Worm (Caenorhabditis elegans) whole organism, mixed stage, embryonic: ENCODE results near the gene C04H5.7.

ENCODE experiments used
- M03D4.4 ChIP-seq: sonication (generic microtip); optimal IDR thresholded peaks from 2 replicates; lab custom pipeline; 2017; ENCODE audit warnings: mild to moderate bottlenecking, missing genetic modification characterization, missing compliant biosample characterization
- bed-3 ChIP-seq: fragments of 200-800 bp; sonication (Bioruptor generic); optimal IDR thresholded peaks from 3 replicates; lab custom pipeline; 2018; ENCODE audit warnings: mild to moderate bottlenecking, missing genetic modification characterization, moderate library complexity, missing compliant biosample characterization
- blmp-1 ChIP-seq: fragments of 150-350 bp; optimal IDR thresholded peaks from 2 replicates; lab custom pipeline; 2014; ENCODE audit warnings: missing biosample characterization, missing genetic modification characterization
- ceh-39 ChIP-seq: fragments of 150-350 bp; optimal IDR thresholded peaks from 2 replicates; lab custom pipeline; 2014; ENCODE audit warnings: missing biosample characterization, missing genetic modification characterization
- ceh-43 ChIP-seq: fragments of 200-800 bp; sonication (Bioruptor generic); optimal IDR thresholded peaks from 2 replicates; lab custom pipeline; 2018; ENCODE audit warnings: mild to moderate bottlenecking, missing genetic modification characterization, moderate library complexity, missing compliant biosample characterization
- ceh-83 ChIP-seq: fragments of 200-800 bp; sonication (Bioruptor generic); optimal IDR thresholded peaks from 2 replicates; lab custom pipeline; 2018; ENCODE audit warnings: mild to moderate bottlenecking, missing genetic modification characterization, missing compliant biosample characterization
- ces-1 ChIP-seq: fragments of 150-350 bp; optimal IDR thresholded peaks from 2 replicates; lab custom pipeline; 2014; ENCODE audit warnings: missing biosample characterization, missing genetic modification reagents, missing genetic modification characterization
- cnd-1 ChIP-seq: fragments of 200-800 bp; sonication (Bioruptor generic); optimal IDR thresholded peaks from 2 replicates; lab custom pipeline; 2018; ENCODE audit warnings: mild to moderate bottlenecking, missing genetic modification characterization, missing compliant biosample characterization
- drap-1 ChIP-seq: fragments of 200-800 bp; sonication (Bioruptor generic); optimal IDR thresholded peaks from 3 replicates; lab custom pipeline; 2018; ENCODE audit warnings: mild to moderate bottlenecking, missing genetic modification characterization, missing compliant biosample characterization
- elt-3 ChIP-seq: fragments of 150-350 bp; optimal IDR thresholded peaks from 2 replicates; lab custom pipeline; 2014; ENCODE audit warnings: missing biosample characterization, missing genetic modification characterization
- flh-1 ChIP-seq: fragments of 200-800 bp; sonication (Bioruptor generic); optimal IDR thresholded peaks from 2 replicates; lab custom pipeline; 2018; ENCODE audit warnings: mild to moderate bottlenecking, missing genetic modification characterization, moderate library complexity, missing compliant biosample characterization
- ham-2 ChIP-seq: fragments of 200-800 bp; sonication (Bioruptor generic); optimal IDR thresholded peaks from 2 replicates; lab custom pipeline; 2018; ENCODE audit warnings: mild to moderate bottlenecking, missing genetic modification characterization, missing compliant biosample characterization
- hlh-1 ChIP-seq: fragments of 150-350 bp; optimal IDR thresholded peaks from 2 replicates; lab custom pipeline; 2014; ENCODE audit warnings: missing biosample characterization, missing genetic modification reagents, missing genetic modification characterization
- lin-13 ChIP-seq: fragments of 150-350 bp; optimal IDR thresholded peaks from 2 replicates; lab custom pipeline; 2014; ENCODE audit warnings: missing biosample characterization, missing genetic modification characterization
- lin-32 ChIP-seq: fragments of 200-800 bp; sonication (Bioruptor generic); optimal IDR thresholded peaks from 2 replicates; lab custom pipeline; 2018; ENCODE audit warnings: mild to moderate bottlenecking, missing genetic modification characterization, missing compliant biosample characterization
- lsy-2 ChIP-seq: fragments of 150-350 bp; optimal IDR thresholded peaks from 2 replicates; lab custom pipeline; 2014; ENCODE audit warnings: missing biosample characterization, missing genetic modification characterization
- mab-5 ChIP-seq: fragments of 150-350 bp; optimal IDR thresholded peaks from 2 replicates; lab custom pipeline; 2014; ENCODE audit warnings: missing biosample characterization, missing genetic modification characterization
- mep-1 ChIP-seq: fragments of 150-350 bp; optimal IDR thresholded peaks from 2 replicates; lab custom pipeline; 2017; ENCODE audit warnings: missing biosample characterization, missing genetic modification reagents, missing genetic modification characterization, inconsistent platforms
- nhr-12 ChIP-seq: fragments of 150-350 bp; optimal IDR thresholded peaks from 2 replicates; lab custom pipeline; 2014; ENCODE audit warnings: missing biosample characterization, missing genetic modification characterization
- nhr-2 ChIP-seq: fragments of 150-350 bp; optimal IDR thresholded peaks from 2 replicates; lab custom pipeline; 2014; ENCODE audit warnings: missing biosample characterization, missing genetic modification characterization
- nhr-237 ChIP-seq: fragments of 150-350 bp; optimal IDR thresholded peaks from 2 replicates; lab custom pipeline; 2014; ENCODE audit warnings: missing biosample characterization, missing genetic modification characterization
- nhr-28 ChIP-seq: fragments of 150-350 bp; optimal IDR thresholded peaks from 2 replicates; lab custom pipeline; 2014; ENCODE audit warnings: missing biosample characterization, missing genetic modification characterization
- nhr-76 ChIP-seq: sonication (generic microtip); optimal IDR thresholded peaks from 2 replicates; lab custom pipeline; 2017; ENCODE audit warnings: missing biosample characterization, missing genetic modification characterization
- pha-4 ChIP-seq: fragments of 150-350 bp; optimal IDR thresholded peaks from 2 replicates; lab custom pipeline; 2018; ENCODE audit warnings: missing biosample characterization, missing genetic modification reagents, missing genetic modification characterization
- sem-2 ChIP-seq: fragments of 200-800 bp; sonication (Bioruptor generic); optimal IDR thresholded peaks from 2 replicates; lab custom pipeline; 2018; ENCODE audit warnings: mild to moderate bottlenecking, missing genetic modification characterization, missing compliant biosample characterization
- snpc-4 ChIP-seq: fragments of 150-350 bp; optimal IDR thresholded peaks from 2 replicates; lab custom pipeline; 2014; ENCODE audit warnings: missing biosample characterization, missing genetic modification characterization
- sptf-1 ChIP-seq: sonication (generic microtip); optimal IDR thresholded peaks from 2 replicates; lab custom pipeline; 2017; ENCODE audit warnings: mild to moderate bottlenecking, missing genetic modification characterization, moderate library complexity, missing compliant biosample characterization
- tbx-8 ChIP-seq: fragments of 200-800 bp; sonication (Bioruptor generic); optimal IDR thresholded peaks from 2 replicates; lab custom pipeline; 2018; ENCODE audit warnings: mild to moderate bottlenecking, missing genetic modification characterization, moderate library complexity, missing compliant biosample characterization
- unc-39 ChIP-seq: fragments of 150-350 bp; optimal IDR thresholded peaks from 2 replicates; lab custom pipeline; 2014; ENCODE audit warnings: missing biosample characterization, missing genetic modification characterization
- unc-62 ChIP-seq: fragments of 150-350 bp; optimal IDR thresholded peaks from 2 replicates; lab custom pipeline; 2014; ENCODE audit warnings: missing biosample characterization, missing genetic modification reagents, missing genetic modification characterization
- zip-8 ChIP-seq: fragments of 150-350 bp; optimal IDR thresholded peaks from 2 replicates; lab custom pipeline; 2014; ENCODE audit warnings: missing biosample characterization, missing genetic modification characterization
- ztf-11 ChIP-seq: fragments of 150-350 bp; optimal IDR thresholded peaks from 2 replicates; lab custom pipeline; 2014; ENCODE audit warnings: missing biosample characterization, missing genetic modification characterization

Gene C04H5.7

DNA sequence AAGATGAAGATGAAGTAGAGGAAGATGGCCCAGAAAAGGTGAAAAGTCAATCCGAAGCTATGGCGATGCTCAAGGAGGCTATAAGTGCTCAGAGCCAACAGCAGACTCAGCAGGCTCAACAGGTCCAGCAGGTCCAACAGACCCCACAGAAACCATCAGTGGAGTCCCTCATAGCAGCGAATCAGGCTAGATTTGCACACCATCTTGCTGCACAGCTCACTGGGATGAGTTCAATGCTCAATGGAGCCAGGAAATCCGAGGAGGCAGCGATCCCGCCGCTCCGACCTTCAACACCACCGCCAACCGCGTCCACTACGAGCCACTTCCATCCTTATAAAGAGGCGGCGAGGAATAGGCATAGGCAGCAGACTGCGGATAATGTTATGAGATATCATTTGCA lies 37.0 kb downstream of the C04H5.7 start:
- TF ChIP-seq ceh-43 (no peak), cnd-1 (tag; lab: Kevin White, UChicago) (no peak), flh-1 (GFP tag; lab: Kevin White, UChicago) (no peak), hlh-1 (no peak), mep-1 (tag; lab: Kevin White, UChicago) (no peak), lin-13 (tag; lab: Kevin White, UChicago) (no peak), M03D4.4 (tag; lab: Kevin White, UChicago) (no peak), ces-1 (GFP tag; lab: Kevin White, UChicago) (no peak), sptf-1 (tag; lab: Kevin White, UChicago) (no peak), elt-3 (tag; lab: Kevin White, UChicago) (no peak), ztf-11 (tag; lab: Kevin White, UChicago) (no peak), drap-1 (GFP tag; lab: Kevin White, UChicago) (no peak)

DNA sequence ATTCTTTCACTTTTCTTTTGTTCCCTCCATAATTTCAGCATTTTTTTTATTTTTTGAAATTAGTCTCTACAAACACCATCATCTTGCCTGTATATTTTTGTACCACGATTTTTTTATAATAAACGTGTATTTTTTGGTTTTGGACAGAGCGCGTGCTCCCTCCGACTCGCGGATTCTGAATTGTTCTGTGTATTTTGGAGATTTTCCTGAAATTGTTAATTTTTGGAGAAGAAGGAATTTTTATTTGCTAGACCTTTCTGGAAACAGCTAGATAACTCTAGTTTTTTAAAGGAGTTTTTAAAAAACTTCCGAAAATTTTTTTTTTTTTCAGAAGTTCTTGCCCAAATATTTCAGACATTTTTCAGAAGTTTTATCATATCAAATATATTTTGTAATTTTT lies 38.7 kb downstream of the C04H5.7 start, which contains the start of gene C01G12.13:
Gene C01G12.13 (plus strand): TSS at position 301 of the 400 bp plus-strand sequence.
- TF ChIP-seq pha-4 (tag; lab: Kevin White, UChicago): no peak
- no peak for TF ChIP-seq blmp-1 (tag; lab: Kevin White, UChicago)
- TF ChIP-seq, all 35 proteins: peak for 0

DNA sequence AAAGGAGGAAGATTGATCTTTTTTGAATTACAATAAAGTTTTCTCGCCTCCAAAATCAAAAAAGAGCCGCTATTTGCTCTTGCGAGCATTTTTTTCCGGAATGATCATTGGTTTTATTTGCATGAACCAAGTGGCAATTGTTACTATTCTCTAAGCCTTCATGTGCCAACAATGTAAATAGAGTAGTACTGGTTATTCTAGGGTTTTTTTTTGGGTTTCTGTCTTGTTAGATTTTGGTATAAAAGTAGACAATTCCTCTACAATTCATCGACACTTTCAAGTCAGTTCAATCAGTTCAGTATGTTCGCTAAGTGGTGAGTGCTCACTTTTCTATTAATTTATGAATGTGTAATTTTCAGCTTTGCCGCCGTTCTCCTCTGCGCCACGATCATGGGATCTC lies 40.3 kb downstream of the C04H5.7 start, which contains the start of gene nspb-7:
Gene nspb-7 (plus strand): TSS at position 301 of the 400 bp plus-strand sequence.
- TF ChIP-seq nhr-76 (no peak), tbx-8 (GFP tag; lab: Kevin White, UChicago) (no peak), nhr-237 (tag; lab: Kevin White, UChicago) (no peak), nhr-12 (tag; lab: Kevin White, UChicago) (no peak), hlh-1 (no peak), ztf-11 (tag; lab: Kevin White, UChicago) (no peak), unc-62 (GFP tag; lab: Kevin White, UChicago) (no peak), ham-2 (GFP tag; lab: Kevin White, UChicago) (no peak), sptf-1 (tag; lab: Kevin White, UChicago) (no peak), flh-1 (GFP tag; lab: Kevin White, UChicago) (no peak), mep-1 (tag; lab: Kevin White, UChicago) (no peak), unc-39 (tag; lab: Kevin White, UChicago) (no peak), ceh-39 (tag; lab: Kevin White, UChicago) (no peak), cnd-1 (tag; lab: Kevin White, UChicago) (no peak), lin-32 (GFP tag; lab: Kevin White, UChicago) (no peak), lsy-2 (tag; lab: Kevin White, UChicago) (no peak), zip-8 (tag; lab: Kevin White, UChicago) (no peak), nhr-2 (no peak), ces-1 (GFP tag; lab: Kevin White, UChicago) (no peak)

DNA sequence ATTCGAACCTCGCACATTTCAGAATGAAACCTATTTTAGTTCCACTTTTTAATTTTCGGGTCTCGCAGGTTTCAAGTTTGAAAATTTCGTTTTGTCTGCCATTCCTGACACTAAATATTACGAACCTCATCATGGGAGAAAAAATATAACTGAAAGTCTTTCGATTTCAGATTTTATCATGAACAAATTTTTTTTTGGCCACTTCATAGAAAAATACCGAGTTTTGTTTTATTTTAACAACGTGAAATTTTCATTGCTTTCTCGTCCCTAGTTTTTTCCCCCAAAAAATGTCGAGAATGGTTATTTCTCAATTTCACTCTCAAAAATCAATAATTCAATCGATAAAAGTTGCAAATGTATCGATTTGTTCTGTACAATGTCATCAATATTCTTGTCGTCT lies 41.0 kb downstream of the C04H5.7 start, which contains the start of gene C01G12.9:
Gene C01G12.9 (plus strand): TSS at position 301 of the 400 bp plus-strand sequence.
- TF ChIP-seq ham-2 (GFP tag; lab: Kevin White, UChicago): no peak

DNA sequence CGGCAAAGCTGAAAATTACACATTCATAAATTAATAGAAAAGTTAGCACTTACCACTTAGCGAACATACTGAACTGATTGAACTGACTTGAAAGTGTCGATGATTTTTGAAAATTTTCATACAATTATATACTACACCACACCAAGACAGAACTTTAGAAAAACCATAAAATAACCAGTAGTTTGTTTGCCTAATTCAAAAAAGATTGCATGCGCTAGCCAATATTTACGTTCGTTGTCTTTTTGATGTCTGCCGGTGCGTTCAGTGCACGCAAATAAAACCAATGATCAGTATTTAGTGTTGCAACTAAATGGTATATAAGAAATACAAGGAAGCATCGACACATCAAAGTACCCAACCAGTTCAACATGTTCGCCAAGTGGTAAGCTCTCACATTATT lies 42.8 kb downstream of the C04H5.7 start, which contains the start of the genes nspb-8 and nspb-9:
Gene nspb-8 (minus strand): TSS at position 101 of the 400 bp plus-strand sequence.
Gene nspb-9 (plus strand): TSS at position 311 of the 400 bp plus-strand sequence.
- TF ChIP-seq nhr-28 (tag; lab: Kevin White, UChicago) (no peak), lsy-2 (tag; lab: Kevin White, UChicago) (no peak), mab-5 (tag; lab: Kevin White, UChicago) (no peak), unc-39 (tag; lab: Kevin White, UChicago) (no peak), drap-1 (GFP tag; lab: Kevin White, UChicago) (no peak), cnd-1 (tag; lab: Kevin White, UChicago) (no peak), pha-4 (tag; lab: Kevin White, UChicago) (no peak), elt-3 (tag; lab: Kevin White, UChicago) (no peak), ztf-11 (tag; lab: Kevin White, UChicago) (no peak), hlh-1 (no peak), sem-2 (GFP tag; lab: Kevin White, UChicago) (no peak), unc-62 (GFP tag; lab: Kevin White, UChicago) (no peak), bed-3 (no peak), ham-2 (GFP tag; lab: Kevin White, UChicago) (no peak), snpc-4 (tag; lab: Kevin White, UChicago) (no peak), mep-1 (tag; lab: Kevin White, UChicago) (no peak), ces-1 (GFP tag; lab: Kevin White, UChicago) (no peak), ceh-83 (GFP tag; lab: Kevin White, UChicago) (no peak), ceh-43 (no peak), nhr-76 (no peak)
- TF ChIP-seq, all 35 proteins: peak for 0
